Worm (Caenorhabditis elegans) whole organism, L4 larva: Measurements from ENCODE around the gene B0432.9.

ENCODE experiments used
- F10B5.3 ChIP-seq: sonication (generic microtip); optimal IDR thresholded peaks from 2 replicates; lab custom pipeline; 2016; ENCODE audit warnings: mild to moderate bottlenecking, missing genetic modification characterization, missing compliant biosample characterization
- F37D6.2 ChIP-seq: sonication (generic microtip); optimal IDR thresholded peaks from 2 replicates; lab custom pipeline; 2016; ENCODE audit warnings: mild to moderate bottlenecking, missing genetic modification characterization, missing compliant biosample characterization
- F44E2.7 ChIP-seq: fragments of 200-800 bp; sonication (Bioruptor generic); IDR thresholded peaks from 2 replicates; pipeline ENCODE4 v2.1.2; 2022; ENCODE audit warnings: missing genetic modification characterization, missing compliant biosample characterization
- F49E8.2 ChIP-seq: sonication (generic microtip); optimal IDR thresholded peaks from 2 replicates; lab custom pipeline; 2016; ENCODE audit warnings: missing compliant biosample characterization, mild to moderate bottlenecking, missing genetic modification characterization, borderline replicate concordance
- T20F7.1 ChIP-seq: fragments of 200-800 bp; sonication (Bioruptor generic); optimal IDR thresholded peaks from 2 replicates; lab custom pipeline; 2018; ENCODE audit warnings: mild to moderate bottlenecking, missing genetic modification characterization, missing compliant biosample characterization
- Y5F2A.4 ChIP-seq: fragments of 200-800 bp; sonication (Bioruptor generic); optimal IDR thresholded peaks from 2 replicates; lab custom pipeline; 2018; ENCODE audit warnings: mild to moderate bottlenecking, missing genetic modification characterization, missing compliant biosample characterization
- aly-2 ChIP-seq: sonication (generic microtip); optimal IDR thresholded peaks from 2 replicates; lab custom pipeline; 2018; ENCODE audit warnings: missing biosample characterization, missing genetic modification characterization
- ama-1 ChIP-seq: fragments of 150-350 bp; optimal IDR thresholded peaks from 2 replicates; lab custom pipeline; 2014; ENCODE audit warnings: inconsistent platforms, mixed read lengths
- ceh-20 ChIP-seq: fragments of 200-800 bp; sonication (Bioruptor generic); IDR thresholded peaks from 2 replicates; pipeline ENCODE4 v1.3.6; 2022; ENCODE audit warnings: missing genetic modification reagents, missing genetic modification characterization, missing compliant biosample characterization
- ceh-28 ChIP-seq: fragments of 150-350 bp; optimal IDR thresholded peaks from 2 replicates; lab custom pipeline; 2014; ENCODE audit warnings: missing biosample characterization, missing genetic modification reagents, missing genetic modification characterization
- cey-2 ChIP-seq: sonication (generic microtip); optimal IDR thresholded peaks from 3 replicates; lab custom pipeline; 2017; ENCODE audit warnings: missing genetic modification characterization, mild to moderate bottlenecking, missing compliant biosample characterization, antibody characterized with exemption, borderline replicate concordance; ENCODE audit not compliant: insufficient read depth
- dmd-6 ChIP-seq: fragments of 200-800 bp; sonication (Bioruptor generic); IDR thresholded peaks from 2 replicates; pipeline ENCODE4 v1.3.6; 2022; ENCODE audit warnings: missing genetic modification reagents, missing genetic modification characterization, missing compliant biosample characterization
- dmd-8 ChIP-seq: fragments of 200-800 bp; sonication (Bioruptor generic); IDR thresholded peaks from 2 replicates; pipeline ENCODE4 v1.3.6; 2022; ENCODE audit warnings: missing genetic modification characterization, missing compliant biosample characterization
- dmd-9 ChIP-seq: fragments of 200-800 bp; sonication (Bioruptor generic); IDR thresholded peaks from 2 replicates; pipeline ENCODE4 v1.3.6; 2022; ENCODE audit warnings: missing genetic modification reagents, missing genetic modification characterization, missing compliant biosample characterization
- dpl-1 ChIP-seq: fragments of 150-350 bp; optimal IDR thresholded peaks from 2 replicates; lab custom pipeline; 2014; ENCODE audit warnings: missing biosample characterization, missing genetic modification reagents, missing genetic modification characterization
- dve-1 ChIP-seq: sonication (generic microtip); optimal IDR thresholded peaks from 2 replicates; lab custom pipeline; 2017; ENCODE audit warnings: antibody characterized with exemption, mild to moderate bottlenecking, missing genetic modification characterization, missing compliant biosample characterization; ENCODE audit not compliant: insufficient read depth
- egl-43 ChIP-seq: fragments of 200-800 bp; sonication (Bioruptor generic); IDR thresholded peaks from 2 replicates; pipeline ENCODE4 v1.3.6; 2022; ENCODE audit warnings: missing genetic modification reagents, missing genetic modification characterization, missing compliant biosample characterization
- gei-8 ChIP-seq: fragments of 200-800 bp; sonication (Bioruptor generic); optimal IDR thresholded peaks from 2 replicates; lab custom pipeline; 2018; ENCODE audit warnings: mild to moderate bottlenecking, missing genetic modification characterization, missing compliant biosample characterization
- hif-1 ChIP-seq, 2 experiments: sonication (generic microtip); optimal IDR thresholded peaks; 2 replicates each; lab custom pipeline; 2016 to 2017; ENCODE audit warnings: missing compliant biosample characterization in 2 of 2, missing genetic modification characterization in 2 of 2, missing genetic modification reagents in 2 of 2, missing genotype in 2 of 2, mild to moderate bottlenecking in 1 of 2
- lin-38 ChIP-seq: fragments of 200-800 bp; sonication (Bioruptor generic); IDR thresholded peaks from 2 replicates; pipeline ENCODE4 v1.3.6; 2022; ENCODE audit warnings: missing genetic modification reagents, missing genetic modification characterization, missing compliant biosample characterization
- lir-3 ChIP-seq: sonication (generic microtip); optimal IDR thresholded peaks from 2 replicates; lab custom pipeline; 2016; ENCODE audit warnings: mild to moderate bottlenecking, missing genetic modification characterization, missing compliant biosample characterization
- madf-5 ChIP-seq, 2 experiments: fragments of 200-800 bp; sonication (Bioruptor generic); IDR thresholded peaks; 2 replicates each; pipeline ENCODE4 v1.3.6; 2022; ENCODE audit warnings: missing compliant biosample characterization in 2 of 2, missing genetic modification characterization in 2 of 2
- mdl-1 ChIP-seq, 2 experiments: fragments of 150-350 bp in 1 of 2; sonication (generic microtip) in 1 of 2; optimal IDR thresholded peaks; 2 replicates each; lab custom pipeline; 2014 to 2017; ENCODE audit warnings: missing biosample characterization in 2 of 2, missing genetic modification characterization in 2 of 2
- mdt-29 ChIP-seq: fragments of 200-800 bp; sonication (Bioruptor generic); IDR thresholded peaks from 2 replicates; pipeline ENCODE4 v1.3.6; 2022; ENCODE audit warnings: missing genetic modification reagents, missing genetic modification characterization, missing compliant biosample characterization
- mep-1 ChIP-seq: fragments of 150-350 bp; sonication (generic microtip); optimal IDR thresholded peaks from 3 replicates; lab custom pipeline; 2014; ENCODE audit warnings: missing biosample characterization, missing genetic modification characterization
- mxl-2 ChIP-seq: fragments of 200-800 bp; sonication (Bioruptor generic); conservative IDR thresholded peaks from 2 replicates; pipeline ENCODE4 v1.3.6; 2022; ENCODE audit warnings: missing genetic modification reagents, missing genetic modification characterization, missing compliant biosample characterization
- mxl-3 ChIP-seq: fragments of 200-800 bp; sonication (Bioruptor generic); optimal IDR thresholded peaks from 2 replicates; lab custom pipeline; 2018; ENCODE audit warnings: mild to moderate bottlenecking, missing genetic modification characterization, missing compliant biosample characterization
- nhr-102 ChIP-seq: sonication (generic microtip); optimal IDR thresholded peaks from 2 replicates; lab custom pipeline; 2016; ENCODE audit warnings: mild to moderate bottlenecking, missing genetic modification characterization, moderate library complexity, missing compliant biosample characterization
- nhr-111 ChIP-seq: fragments of 200-800 bp; sonication (Bioruptor generic); optimal IDR thresholded peaks from 2 replicates; lab custom pipeline; 2018; ENCODE audit warnings: mild to moderate bottlenecking, missing genetic modification characterization, missing compliant biosample characterization
- nhr-48 ChIP-seq: sonication (generic microtip); optimal IDR thresholded peaks from 2 replicates; lab custom pipeline; 2016; ENCODE audit warnings: mild to moderate bottlenecking, missing genetic modification characterization, missing compliant biosample characterization
- nhr-6 ChIP-seq: fragments of 150-350 bp; optimal IDR thresholded peaks from 2 replicates; lab custom pipeline; 2014; ENCODE audit warnings: missing biosample characterization, missing genetic modification characterization
- nhr-76 ChIP-seq: fragments of 150-350 bp; optimal IDR thresholded peaks from 2 replicates; lab custom pipeline; 2014; ENCODE audit warnings: missing biosample characterization, missing genetic modification characterization
- pha-4 ChIP-seq, 2 experiments: fragments of 150-350 bp in 1 of 2; fragments of 200-800 bp in 1 of 2; sonication (Bioruptor generic) in 1 of 2; IDR thresholded peaks in 1 of 2; optimal IDR thresholded peaks in 1 of 2; 2 replicates each; pipeline versions ENCODE4 v1.3.6 to Lab custom; 2014 to 2022; ENCODE audit warnings: missing genetic modification characterization in 2 of 2, missing genetic modification reagents in 2 of 2, missing biosample characterization in 1 of 2, missing compliant biosample characterization in 1 of 2
- saeg-2 ChIP-seq: fragments of 200-800 bp; sonication (Bioruptor generic); IDR thresholded peaks from 2 replicates; pipeline ENCODE4 v1.3.6; 2022; ENCODE audit warnings: missing genetic modification reagents, missing genetic modification characterization, missing compliant biosample characterization
- sdz-12 ChIP-seq: fragments of 200-800 bp; sonication (Bioruptor generic); optimal IDR thresholded peaks from 2 replicates; lab custom pipeline; 2018; ENCODE audit warnings: mild to moderate bottlenecking, missing genetic modification characterization, missing compliant biosample characterization
- snpc-1.2 ChIP-seq: fragments of 200-800 bp; sonication (Bioruptor generic); IDR thresholded peaks from 2 replicates; pipeline ENCODE4 v1.3.6; 2022; ENCODE audit warnings: missing genetic modification reagents, missing genetic modification characterization, missing compliant biosample characterization
- snpc-4 ChIP-seq: fragments of 150-350 bp; optimal IDR thresholded peaks from 2 replicates; lab custom pipeline; 2014; ENCODE audit warnings: missing biosample characterization, missing genetic modification characterization
- unc-130 ChIP-seq: sonication (generic microtip); optimal IDR thresholded peaks from 2 replicates; lab custom pipeline; 2016; ENCODE audit warnings: missing genetic modification reagents, missing genetic modification characterization, missing compliant biosample characterization
- zag-1 ChIP-seq: fragments of 150-350 bp; optimal IDR thresholded peaks from 2 replicates; lab custom pipeline; 2014; ENCODE audit warnings: missing biosample characterization, missing genetic modification characterization
- zfp-2 ChIP-seq: sonication (generic microtip); optimal IDR thresholded peaks from 2 replicates; lab custom pipeline; 2016; ENCODE audit warnings: mild to moderate bottlenecking, missing genetic modification characterization, missing compliant biosample characterization
- zfp-3 ChIP-seq: fragments of 200-800 bp; sonication (Bioruptor generic); conservative IDR thresholded peaks from 2 replicates; pipeline ENCODE4 v1.3.6; 2022; ENCODE audit warnings: missing genetic modification reagents, missing genetic modification characterization, missing compliant biosample characterization
- zip-2 ChIP-seq: fragments of 150-350 bp; optimal IDR thresholded peaks from 2 replicates; lab custom pipeline; 2014; ENCODE audit warnings: missing biosample characterization, missing genetic modification characterization
- ztf-11 ChIP-seq: fragments of 150-350 bp; optimal IDR thresholded peaks from 2 replicates; lab custom pipeline; 2014; ENCODE audit warnings: missing biosample characterization, missing genetic modification characterization
- ztf-7 ChIP-seq: fragments of 150-350 bp; optimal IDR thresholded peaks from 2 replicates; lab custom pipeline; 2014; ENCODE audit warnings: missing biosample characterization, missing genetic modification characterization

The B0432.9 gene

DNA sequence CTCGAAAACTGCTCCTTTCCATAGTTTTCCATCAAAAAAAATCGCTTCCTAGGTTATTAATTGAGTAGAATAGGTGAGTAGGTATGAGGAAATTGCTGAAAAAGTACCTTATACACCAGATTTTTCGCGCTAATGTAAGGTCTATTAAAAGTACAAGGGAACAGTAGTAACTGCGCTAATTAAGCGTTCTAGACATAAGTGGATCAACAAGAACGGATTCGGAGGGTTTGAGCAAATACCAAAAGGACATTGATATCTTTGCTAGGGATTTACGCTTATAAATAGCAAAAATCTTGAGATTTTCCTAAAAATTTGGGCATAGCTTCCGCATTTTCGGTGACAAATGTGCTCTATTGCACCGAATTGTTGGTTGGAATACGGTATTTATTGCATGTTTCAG lies 9.6 kb downstream of the B0432.9 start, which contains the start of gene B0432.7:
B0432.7 (minus strand) TSS at position 101 of the 400 bp plus-strand sequence.
- TF ChIP-seq zag-1 (no peak), mep-1 (no peak), dmd-8 (GFP tag; lab: Robert Waterston, UW) (no peak)
- TF ChIP-seq, all 104 proteins: peak for 0

DNA sequence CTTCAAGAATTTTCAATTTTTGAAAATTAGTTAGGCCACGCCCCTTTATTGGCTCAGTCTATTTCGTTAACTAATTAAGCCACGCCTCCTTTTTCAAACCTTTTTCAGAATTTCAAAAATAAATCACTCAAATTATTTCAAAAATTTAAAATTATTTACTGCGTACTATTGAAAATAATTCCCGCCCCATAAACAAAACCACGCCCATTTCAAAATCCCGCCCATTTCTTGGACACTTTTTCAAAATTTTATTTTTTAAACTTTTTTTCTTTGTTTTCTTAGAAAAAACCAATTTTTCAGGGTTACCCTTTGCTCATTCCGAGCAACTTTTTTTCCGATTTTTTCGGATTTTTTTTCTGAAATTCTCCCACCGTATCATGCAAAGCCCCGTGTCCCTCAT lies 19.4 kb downstream of the B0432.9 start, which contains the start of gene B0432.14:
B0432.14 (plus strand) TSS at position 301 of the 400 bp plus-strand sequence.
- TF ChIP-seq lin-38 (no peak), nhr-76 (tag; lab: Kevin White, UChicago) (no peak), sdz-12 (no peak), zip-2 (tag; lab: Kevin White, UChicago) (no peak), dpl-1 (GFP tag; lab: Kevin White, UChicago) (no peak), dmd-9 (GFP tag; lab: Robert Waterston, UW) (no peak), mdl-1 (tag; optimal IDR thresholded peaks at IDR 0.05; lab: Kevin White, UChicago) (no peak), madf-5 (GFP tag; IDR thresholded peaks at IDR 0.05; lab: Robert Waterston, UW) (no peak), ceh-28 (tag; lab: Kevin White, UChicago) (no peak), ceh-20 (GFP tag; lab: Robert Waterston, UW) (no peak), nhr-6 (tag; lab: Kevin White, UChicago) (no peak), nhr-111 (GFP tag; lab: Kevin White, UChicago) (no peak), egl-43 (no peak), snpc-4 (no peak), lir-3 (tag; lab: Kevin White, UChicago) (no peak), nhr-102 (no peak), hif-1 (tag; optimal IDR thresholded peaks at IDR 0.05; lab: Kevin White, UChicago) (no peak)

DNA sequence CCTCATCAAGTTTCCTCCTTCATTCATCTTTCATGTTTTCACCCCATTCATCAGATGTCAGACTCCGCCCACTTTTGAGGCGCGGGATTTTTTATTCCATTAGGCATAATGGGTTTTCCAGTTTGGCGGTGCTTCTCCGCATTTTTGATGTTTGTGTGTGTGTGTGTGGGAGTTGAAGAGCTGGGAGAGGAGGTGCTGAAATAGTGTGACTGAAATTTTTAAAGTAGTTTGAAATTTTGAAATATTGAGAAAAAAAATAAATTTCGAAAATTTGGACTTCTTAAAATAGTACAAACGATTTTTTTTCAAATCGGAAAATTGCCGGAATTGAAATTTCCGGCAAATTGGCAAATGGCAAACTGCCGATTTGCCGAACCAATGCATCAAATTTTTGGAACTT lies 19.9 kb downstream of the B0432.9 start, which contains the start of gene scc-2:
scc-2 (minus strand) TSS at position 101 of the 400 bp plus-strand sequence.
- TF ChIP-seq F44E2.7 (GFP tag; lab: Robert Waterston, UW) (no peak), ceh-28 (tag; lab: Kevin White, UChicago) (no peak), dmd-6 (GFP tag; lab: Robert Waterston, UW) (no peak), mdt-29 (GFP tag; lab: Robert Waterston, UW) (no peak), lir-3 (tag; lab: Kevin White, UChicago) (no peak), zfp-2 (tag; lab: Kevin White, UChicago) (no peak), aly-2 (tag; lab: Kevin White, UChicago) (no peak), zfp-3 (no peak), F37D6.2 (tag; lab: Kevin White, UChicago) (no peak), dve-1 (no peak), pha-4 (GFP tag; IDR thresholded peaks at IDR 0.05; lab: Robert Waterston, UW) (no peak), pha-4 (tag; optimal IDR thresholded peaks at IDR 0.05; lab: Kevin White, UChicago) (no peak), ama-1 (lab: Kevin White, UChicago) (no peak)

DNA sequence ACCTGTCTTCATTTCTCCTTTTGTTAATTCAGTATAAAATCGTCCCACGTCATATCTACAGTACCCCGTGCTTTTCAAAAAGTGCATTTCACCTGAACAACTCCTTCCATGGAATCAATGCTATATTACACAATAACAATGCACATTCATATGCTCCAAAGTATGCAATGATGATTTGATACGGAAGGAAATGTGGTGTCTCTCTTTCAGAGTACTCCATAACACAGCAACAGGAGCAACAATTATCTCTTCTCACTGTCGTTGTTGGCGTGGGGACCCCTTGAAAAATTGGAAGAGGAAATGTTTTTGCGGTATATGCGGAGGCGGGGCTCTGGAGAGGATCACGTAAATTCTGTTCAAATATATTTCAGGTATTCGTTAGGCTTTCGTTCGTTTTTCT lies 26.0 kb downstream of the B0432.9 start, which contains the start of gene cat-2:
cat-2 (plus strand) TSS at position 301 of the 400 bp plus-strand sequence.
- TF ChIP-seq F49E8.2 (tag; lab: Kevin White, UChicago) (no peak), nhr-48 (tag; lab: Kevin White, UChicago) (no peak), unc-130 (GFP tag; lab: Kevin White, UChicago) (no peak), ztf-7 (no peak), F10B5.3 (no peak), snpc-1.2 (GFP tag; lab: Robert Waterston, UW) (no peak), Y5F2A.4 (GFP tag; lab: Kevin White, UChicago) (no peak), dmd-9 (GFP tag; lab: Robert Waterston, UW) (no peak), T20F7.1 (no peak), mxl-3 (GFP tag; lab: Kevin White, UChicago) (no peak), zfp-3 (no peak), gei-8 (GFP tag; lab: Kevin White, UChicago) (no peak), mxl-2 (GFP tag; lab: Robert Waterston, UW) (no peak), saeg-2 (no peak), ztf-11 (tag; lab: Kevin White, UChicago) (no peak), cey-2 (tag; lab: Kevin White, UChicago) (no peak)
- TF ChIP-seq, all 104 proteins: peak for 0
